Worm (Caenorhabditis elegans) whole organism, L4/young adult: ENCODE results near the gene epn-1.

Source experiments
- dao-5 ChIP-seq: sonication (generic microtip); optimal IDR thresholded peaks from 2 replicates; lab custom pipeline; 2016; ENCODE audit warnings: missing genotype, missing genetic modification characterization, moderate library complexity, missing compliant biosample characterization
- him-1 ChIP-seq: sonication (generic microtip); optimal IDR thresholded peaks from 2 replicates; lab custom pipeline; 2016; ENCODE audit warnings: missing genotype, missing genetic modification reagents, missing genetic modification characterization, missing compliant biosample characterization

DNA sequence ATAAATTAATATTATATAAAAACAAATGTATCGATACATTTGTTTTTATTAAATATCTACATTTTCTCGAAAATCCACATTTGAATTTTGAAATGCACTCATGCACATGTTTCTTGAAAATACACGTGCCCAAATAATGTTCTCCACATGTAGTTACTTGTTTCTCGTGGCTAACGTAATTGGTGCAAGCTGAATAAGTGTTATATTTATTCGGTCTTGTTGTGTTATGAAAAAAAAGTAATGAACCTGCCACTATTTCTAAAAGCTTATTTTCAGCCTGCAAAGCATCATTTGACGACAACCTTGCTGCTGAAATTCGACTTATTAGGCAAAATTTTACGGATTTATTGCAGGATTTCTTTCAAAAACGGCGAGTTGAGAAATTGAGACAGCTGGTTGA, 4.9 kb downstream of the epn-1 start:
- TF ChIP-seq him-1 (tag; lab: Kevin White, UChicago) = peak; percentile 62
- TF ChIP-seq dao-5 (tag; lab: Kevin White, UChicago) = no peak
